Worm (Caenorhabditis elegans) whole organism, L1 larva: ENCODE data around the gene mlt-7.

Experiments
- C34B4.2 ChIP-seq: sonication (generic microtip); optimal IDR thresholded peaks from 2 replicates; lab custom pipeline; 2017; ENCODE audit warnings: mild to moderate bottlenecking, missing genetic modification characterization, missing compliant biosample characterization
- elt-3 ChIP-seq, 6 experiments: fragments of 150-350 bp in 1 of 6; sonication (generic microtip); optimal IDR thresholded peaks; 2 replicates each; lab custom pipeline; 2017 to 2018; ENCODE audit warnings: missing biosample characterization in 6 of 6, missing genetic modification characterization in 6 of 6, inconsistent platforms in 1 of 6
- lir-3 ChIP-seq: sonication (generic microtip); optimal IDR thresholded peaks from 2 replicates; lab custom pipeline; 2016; ENCODE audit warnings: mild to moderate bottlenecking, missing genetic modification characterization, moderate library complexity, missing compliant biosample characterization; ENCODE audit not compliant: poor library complexity
- nhr-77 ChIP-seq: fragments of 150-350 bp; optimal IDR thresholded peaks from 2 replicates; lab custom pipeline; 2014; ENCODE audit warnings: missing biosample characterization, missing genetic modification characterization
- nhr-85 ChIP-seq: sonication (generic microtip); peaks from one replicate; lab custom pipeline; 2016; ENCODE audit warnings: missing genetic modification characterization, inconsistent platforms, missing compliant biosample characterization
- pqm-1 ChIP-seq: sonication (generic microtip); optimal IDR thresholded peaks from 3 replicates; lab custom pipeline; 2017; ENCODE audit warnings: missing biosample characterization, missing genetic modification characterization
- skn-1 ChIP-seq: fragments of 150-350 bp; optimal IDR thresholded peaks from 2 replicates; lab custom pipeline; 2014; ENCODE audit warnings: missing biosample characterization, missing genetic modification characterization
- unc-62 ChIP-seq: fragments of 150-350 bp; optimal IDR thresholded peaks from 2 replicates; lab custom pipeline; 2014; ENCODE audit warnings: missing biosample characterization, missing genetic modification reagents, missing genetic modification characterization
- unc-98 ChIP-seq: fragments of 200-800 bp; sonication (Bioruptor generic); IDR thresholded peaks from 2 replicates; pipeline ENCODE4 v1.3.6; 2022; ENCODE audit warnings: missing genetic modification characterization, missing compliant biosample characterization
- zip-4 ChIP-seq: fragments of 200-800 bp; sonication (Bioruptor generic); optimal IDR thresholded peaks from 2 replicates; lab custom pipeline; 2018; ENCODE audit warnings: mild to moderate bottlenecking, missing genetic modification characterization, moderate library complexity, missing compliant biosample characterization

- TF ChIP-seq unc-62 (GFP tag; lab: Kevin White, UChicago) (no peak), elt-3 (tag; optimal IDR thresholded peaks at IDR 0.05; lab: Kevin White, UChicago) (no peak), nhr-85 (no peak), pqm-1 (no peak), lir-3 (tag; lab: Kevin White, UChicago) (no peak), unc-98 (GFP tag; lab: Robert Waterston, UW) (no peak), zip-4 (no peak), nhr-77 (tag; lab: Kevin White, UChicago) (no peak), skn-1 (tag; lab: Kevin White, UChicago) (no peak), C34B4.2 (tag; lab: Kevin White, UChicago) (no peak)
Observed at ce11 chrII:4434278-4434677, 41.5 kb downstream of the mlt-7 start.
